Fruit fly (Drosophila melanogaster) whole organism: ENCODE data around the gene beat-Va.

Experiments used
- CG8478 ChIP-seq: fragments of >200 bp; optimal IDR thresholded peaks from 2 replicates; lab custom pipeline; 2018; ENCODE audit warnings: inconsistent platforms
- Dll ChIP-seq: fragments of >200 bp; optimal IDR thresholded peaks from 2 replicates; lab custom pipeline; 2017
- EcR ChIP-seq, 2 experiments: fragments of >200 bp; optimal IDR thresholded peaks; 2 replicates each; lab custom pipeline; 2017; ENCODE audit warnings: missing biosample characterization in 2 of 2, missing genetic modification characterization in 2 of 2, missing genetic modification reagents in 2 of 2
- pan ChIP-seq: fragments of >200 bp; optimal IDR thresholded peaks from 2 replicates; lab custom pipeline; 2017
- psq ChIP-seq: fragments of >200 bp; optimal IDR thresholded peaks from 2 replicates; lab custom pipeline; 2017
- usp ChIP-seq: fragments of >200 bp; optimal IDR thresholded peaks from 2 replicates; lab custom pipeline; 2017; ENCODE audit warnings: missing biosample characterization, missing genetic modification characterization, mixed read lengths

beat-Va gene

DNA sequence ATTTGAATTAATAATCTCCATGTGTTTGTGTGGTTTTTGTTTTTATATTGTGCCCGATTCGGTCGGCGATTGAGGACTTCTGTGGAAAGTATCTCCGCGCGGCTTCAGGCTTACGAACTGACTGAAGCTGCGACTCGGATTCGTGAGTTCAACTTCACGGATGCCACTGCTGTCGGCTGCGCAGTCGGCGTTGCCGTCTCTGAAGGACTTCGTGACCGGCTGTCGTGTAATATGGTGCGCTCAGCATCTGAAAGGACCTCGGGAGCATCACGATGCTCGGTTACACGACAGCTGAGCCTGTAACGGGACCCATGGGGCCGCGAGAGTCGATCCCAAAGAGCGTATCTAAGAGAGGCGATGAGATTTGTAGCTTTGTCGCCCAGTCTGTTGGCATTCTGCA, at the start of gene beat-Va:
Gene beat-Va, minus strand, starts transcription at position 107 of the 400 bp plus-strand sequence.
- TF ChIP-seq Dll (lab: Kevin White, UChicago) (no peak), CG8478 (lab: Kevin White, UChicago) (no peak), usp (GFP tag; lab: Kevin White, UChicago) (no peak), pan (lab: Kevin White, UChicago) (no peak), EcR (GFP tag; optimal IDR thresholded peaks at IDR 0.05; lab: Kevin White, UChicago) (no peak), psq (no peak)

DNA sequence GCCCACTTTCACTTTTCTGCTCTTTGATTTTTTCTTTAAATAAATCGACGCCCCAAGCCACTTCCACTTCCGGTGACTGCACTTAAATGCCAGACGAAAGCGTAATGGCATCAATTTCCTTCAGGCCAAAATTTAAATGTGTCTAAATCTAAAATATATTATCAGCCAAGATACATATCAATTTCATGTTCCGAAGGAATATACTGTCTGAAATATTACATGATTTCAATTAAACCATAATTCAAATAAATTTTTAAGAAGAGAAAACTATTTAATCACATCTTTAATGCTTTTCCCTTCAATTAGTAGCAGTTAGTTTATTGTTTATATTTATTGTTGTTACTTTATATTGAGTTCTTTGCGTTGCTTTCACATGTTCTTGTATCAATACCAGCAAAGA, 43.4 kb upstream of the beat-Va start, which contains the start of gene d-cup:
Gene d-cup, plus strand, starts transcription at position 301 of the 400 bp plus-strand sequence.
- TF ChIP-seq CG8478 (lab: Kevin White, UChicago), result no peak
- no peak for TF ChIP-seq psq
- TF ChIP-seq usp (GFP tag; lab: Kevin White, UChicago), result no peak
- TF ChIP-seq EcR (GFP tag; optimal IDR thresholded peaks at IDR 0.05; lab: Kevin White, UChicago), result no peak
- no peak for TF ChIP-seq Dll (lab: Kevin White, UChicago)

DNA sequence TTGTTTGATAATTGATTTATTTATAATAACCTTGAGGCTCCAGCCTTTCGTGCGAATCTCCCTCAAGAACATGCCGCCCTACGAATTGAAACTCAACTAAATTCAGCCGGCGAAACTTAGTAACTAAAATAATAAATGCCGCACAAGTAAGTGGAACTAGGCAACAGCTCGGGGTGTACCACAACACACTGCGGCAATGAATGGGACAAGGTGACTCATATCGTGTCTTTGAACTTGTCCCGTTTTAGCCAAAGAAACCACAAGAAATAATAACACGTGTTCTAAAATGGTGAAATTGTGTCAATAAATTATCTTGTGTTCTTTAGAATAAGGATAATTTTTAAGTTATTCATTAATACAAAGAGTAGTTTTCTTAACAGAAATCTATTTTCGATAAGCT, 10.9 kb upstream of the beat-Va start, which contains the start of gene CG10126:
Gene CG10126, minus strand, starts transcription at position 101 of the 400 bp plus-strand sequence.
- no peak for TF ChIP-seq EcR (GFP tag; optimal IDR thresholded peaks at IDR 0.05; lab: Kevin White, UChicago)
- no peak for TF ChIP-seq pan (lab: Kevin White, UChicago)
- TF ChIP-seq usp (GFP tag; lab: Kevin White, UChicago), result no peak
- TF ChIP-seq psq, result no peak
- TF ChIP-seq CG8478 (lab: Kevin White, UChicago), result no peak
- no peak for TF ChIP-seq Dll (lab: Kevin White, UChicago)

DNA sequence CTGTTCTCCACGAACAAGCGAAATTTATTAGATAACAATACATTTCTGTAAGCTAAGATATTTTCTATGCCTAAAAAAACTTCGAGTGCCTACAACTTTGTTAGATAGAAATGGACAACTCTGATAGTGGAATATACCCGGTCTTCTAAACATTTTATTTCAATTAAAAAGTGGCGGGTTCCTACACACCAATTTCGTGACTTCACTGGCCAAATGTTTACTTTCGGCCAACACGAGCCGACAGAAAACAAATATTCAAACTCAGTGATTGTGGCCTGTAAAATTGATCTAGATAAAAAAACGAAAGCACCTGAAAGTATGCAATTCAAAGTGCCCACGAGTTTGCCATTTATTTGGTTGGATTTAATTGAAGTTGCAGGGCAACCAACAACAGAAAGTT, 9.9 kb upstream of the beat-Va start:
- no peak for TF ChIP-seq CG8478 (lab: Kevin White, UChicago)
- no peak for TF ChIP-seq pan (lab: Kevin White, UChicago)

DNA sequence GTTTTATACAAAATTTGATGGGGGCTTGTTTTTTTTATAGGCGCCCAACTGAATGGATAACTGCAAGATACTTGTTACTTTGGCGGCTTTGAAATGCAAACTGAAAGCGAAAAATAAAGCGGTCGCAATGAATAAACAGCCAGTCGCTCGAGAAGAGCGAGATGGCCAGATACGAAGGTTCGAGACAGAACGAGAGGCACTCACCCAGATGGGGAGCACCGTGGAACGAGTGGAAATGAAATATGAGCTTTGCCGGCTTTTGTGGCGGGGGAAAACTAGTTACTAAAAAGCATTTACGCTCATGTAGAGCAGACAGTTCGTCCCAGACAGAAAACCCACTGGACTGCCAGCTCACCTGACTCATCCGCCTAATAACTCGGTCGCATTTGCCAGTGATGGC, 9.3 kb upstream of the beat-Va start:
- no peak for TF ChIP-seq pan (lab: Kevin White, UChicago)
- no peak for TF ChIP-seq CG8478 (lab: Kevin White, UChicago)
- TF ChIP-seq psq, result no peak
- no peak for TF ChIP-seq Dll (lab: Kevin White, UChicago)
- no peak for TF ChIP-seq EcR (GFP tag; optimal IDR thresholded peaks at IDR 0.05; lab: Kevin White, UChicago)
- no peak for TF ChIP-seq usp (GFP tag; lab: Kevin White, UChicago)

DNA sequence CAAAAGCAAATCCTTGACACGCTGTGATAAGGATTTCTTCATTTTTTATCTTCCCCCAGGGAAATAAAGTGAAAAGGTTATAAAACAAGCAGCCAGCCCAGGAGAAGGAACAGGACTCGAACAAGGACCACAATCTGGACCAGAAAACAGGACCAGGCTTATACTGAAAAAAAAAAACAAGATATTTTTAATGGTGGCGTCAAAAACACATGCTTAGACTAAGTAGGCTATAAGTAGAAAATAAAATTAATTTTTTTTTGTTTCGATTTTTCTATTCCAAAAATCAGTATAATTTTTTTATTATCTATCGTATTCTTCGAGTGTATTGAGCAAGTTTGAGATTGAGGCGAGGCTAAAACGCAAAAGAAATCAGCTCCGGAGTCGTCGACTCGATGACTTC, 20.4 kb downstream of the beat-Va start:
- TF ChIP-seq psq (no peak), usp (GFP tag; lab: Kevin White, UChicago) (no peak), Dll (lab: Kevin White, UChicago) (no peak), pan (lab: Kevin White, UChicago) (no peak), EcR (GFP tag; optimal IDR thresholded peaks at IDR 0.05; lab: Kevin White, UChicago) (no peak), CG8478 (lab: Kevin White, UChicago) (no peak)

DNA sequence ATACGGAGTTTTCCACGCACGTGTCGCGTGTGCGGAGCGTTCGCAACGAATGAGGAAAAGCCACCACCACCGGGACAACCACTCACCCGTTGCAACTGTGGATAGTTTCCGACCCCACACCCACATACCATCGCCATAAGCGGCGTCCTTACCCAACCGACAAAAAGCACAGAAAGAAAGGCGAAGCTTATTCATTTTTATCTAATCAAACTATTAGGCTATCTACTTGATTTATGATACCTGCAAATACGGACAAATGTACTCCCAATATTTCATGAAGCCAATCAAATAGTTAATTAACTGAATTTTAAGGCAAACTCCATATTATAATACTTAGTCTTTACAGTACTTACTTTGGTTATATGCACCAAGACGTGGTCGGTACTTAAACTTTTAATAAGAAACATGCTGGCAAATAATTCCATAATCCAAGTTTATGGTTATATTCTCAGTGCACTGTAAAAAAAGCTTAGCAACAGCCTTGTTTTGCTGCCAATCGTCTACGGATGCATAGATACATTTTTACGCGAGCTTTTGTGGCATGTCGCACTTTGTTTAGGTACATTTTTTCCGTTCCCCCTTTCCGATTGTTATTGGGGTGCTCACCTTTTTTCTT, 31.1 kb downstream of the beat-Va start, which contains the start of gene CG31345:
Gene CG31345, minus strand, starts transcription at position 51 of the 616 bp plus-strand sequence.
- no peak for TF ChIP-seq usp (GFP tag; lab: Kevin White, UChicago)
- no peak for TF ChIP-seq Dll (lab: Kevin White, UChicago)
- TF ChIP-seq EcR (GFP tag; optimal IDR thresholded peaks at IDR 0.05; lab: Kevin White, UChicago), result no peak
- no peak for TF ChIP-seq CG8478 (lab: Kevin White, UChicago)
- TF ChIP-seq psq, result no peak

DNA sequence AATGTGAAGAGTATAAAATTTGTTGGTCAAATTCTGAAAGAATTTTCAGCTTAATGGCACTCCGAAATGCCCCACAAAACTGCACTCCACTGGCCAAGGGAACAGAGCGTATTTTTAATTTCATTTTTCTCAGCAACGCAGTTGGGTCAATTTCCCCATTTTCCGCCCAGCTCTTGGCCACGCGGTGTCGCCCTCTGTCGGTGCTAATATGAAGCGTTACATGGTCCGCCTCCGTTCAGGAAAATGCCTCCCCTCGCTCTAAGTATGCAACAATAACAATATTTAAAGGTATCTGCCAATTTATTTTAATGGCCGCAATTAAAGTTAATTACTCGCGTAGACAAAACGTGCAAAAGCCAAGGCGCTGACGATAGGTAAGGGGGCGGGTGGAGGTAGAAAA, 44.9 kb downstream of the beat-Va start:
- TF ChIP-seq usp (GFP tag; lab: Kevin White, UChicago) (no peak), psq (no peak), EcR (GFP tag; optimal IDR thresholded peaks at IDR 0.05; lab: Kevin White, UChicago) (no peak), Dll (lab: Kevin White, UChicago) (no peak), pan (lab: Kevin White, UChicago) (no peak), CG8478 (lab: Kevin White, UChicago) (no peak)
